Worm (Caenorhabditis elegans) whole organism, midembryonic: ENCODE data around the gene R10E8.2.

Experiments
- cog-1 ChIP-seq: sonication (generic microtip); optimal IDR thresholded peaks from 2 replicates; lab custom pipeline; 2016; ENCODE audit warnings: missing genetic modification characterization, missing compliant biosample characterization
- ztf-23 ChIP-seq: fragments of 200-800 bp; sonication (Bioruptor generic); IDR thresholded peaks from 2 replicates; pipeline ENCODE4 v1.3.6; 2022; ENCODE audit warnings: missing genetic modification reagents, missing genetic modification characterization, missing compliant biosample characterization
- ztf-29 ChIP-seq: fragments of 200-800 bp; sonication (Bioruptor generic); IDR thresholded peaks from 2 replicates; pipeline ENCODE4 v1.3.6; 2022; ENCODE audit warnings: missing genetic modification reagents, missing genetic modification characterization, missing compliant biosample characterization

DNA sequence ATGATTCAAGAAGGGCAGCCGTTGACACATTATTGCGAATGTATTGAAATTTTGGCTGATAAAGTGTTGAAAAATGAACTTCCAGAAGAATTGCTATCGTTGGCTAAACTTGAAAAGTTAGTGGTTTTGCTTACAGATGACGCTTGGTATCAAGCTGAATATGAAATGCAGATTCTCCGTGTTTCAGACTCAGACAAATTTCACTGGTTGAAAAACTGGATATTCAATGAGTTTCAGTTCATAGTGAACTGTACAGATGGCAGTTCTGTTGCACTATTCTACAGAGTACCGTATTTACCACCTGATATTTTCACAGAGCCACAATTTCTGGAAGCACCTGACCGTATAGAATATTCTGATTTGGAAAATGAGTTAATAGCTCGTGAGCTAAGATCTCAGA, 45.7 kb downstream of the R10E8.2 start:
- no peak for TF ChIP-seq cog-1 (tag; lab: Kevin White, UChicago)
- no peak for TF ChIP-seq ztf-29
- TF ChIP-seq ztf-23: no peak
